Worm (Caenorhabditis elegans) whole organism, midembryonic: Measurements from ENCODE around the gene gcp-2.2.

Experiments
- T22C8.4 ChIP-seq: fragments of 200-800 bp; sonication (Bioruptor generic); IDR thresholded peaks from 2 replicates; pipeline ENCODE4 v1.3.6; 2022; ENCODE audit warnings: missing genetic modification characterization, missing compliant biosample characterization
- cog-1 ChIP-seq: sonication (generic microtip); optimal IDR thresholded peaks from 2 replicates; lab custom pipeline; 2016; ENCODE audit warnings: missing genetic modification characterization, missing compliant biosample characterization
- flt-1 ChIP-seq: fragments of 200-800 bp; sonication (Bioruptor generic); IDR thresholded peaks from 2 replicates; pipeline ENCODE4 v1.3.6; 2022; ENCODE audit warnings: missing genetic modification characterization, missing compliant biosample characterization
- klf-2 ChIP-seq: fragments of 200-800 bp; sonication (Bioruptor generic); conservative IDR thresholded peaks from 2 replicates; pipeline ENCODE4 v1.3.6; 2022; ENCODE audit warnings: missing genetic modification reagents, missing genetic modification characterization, missing compliant biosample characterization
- med-1 ChIP-seq: sonication (generic microtip); optimal IDR thresholded peaks from 2 replicates; lab custom pipeline; 2017; ENCODE audit warnings: missing genetic modification characterization, mild to moderate bottlenecking, missing compliant biosample characterization, antibody characterized with exemption, missing genetic modification reagents; ENCODE audit not compliant: insufficient read depth
- ref-1 ChIP-seq: fragments of 200-800 bp; sonication (Bioruptor generic); conservative IDR thresholded peaks from 2 replicates; pipeline ENCODE4 v1.3.6; 2022; ENCODE audit warnings: missing genetic modification reagents, missing genetic modification characterization, missing compliant biosample characterization
- tab-1 ChIP-seq: fragments of 200-800 bp; sonication (Bioruptor generic); IDR thresholded peaks from 2 replicates; pipeline ENCODE4 v1.3.6; 2022; ENCODE audit warnings: missing genetic modification characterization, missing compliant biosample characterization
- ztf-23 ChIP-seq: fragments of 200-800 bp; sonication (Bioruptor generic); IDR thresholded peaks from 2 replicates; pipeline ENCODE4 v1.3.6; 2022; ENCODE audit warnings: missing genetic modification reagents, missing genetic modification characterization, missing compliant biosample characterization
- ztf-29 ChIP-seq: fragments of 200-800 bp; sonication (Bioruptor generic); IDR thresholded peaks from 2 replicates; pipeline ENCODE4 v1.3.6; 2022; ENCODE audit warnings: missing genetic modification reagents, missing genetic modification characterization, missing compliant biosample characterization

The gcp-2.2 gene

DNA sequence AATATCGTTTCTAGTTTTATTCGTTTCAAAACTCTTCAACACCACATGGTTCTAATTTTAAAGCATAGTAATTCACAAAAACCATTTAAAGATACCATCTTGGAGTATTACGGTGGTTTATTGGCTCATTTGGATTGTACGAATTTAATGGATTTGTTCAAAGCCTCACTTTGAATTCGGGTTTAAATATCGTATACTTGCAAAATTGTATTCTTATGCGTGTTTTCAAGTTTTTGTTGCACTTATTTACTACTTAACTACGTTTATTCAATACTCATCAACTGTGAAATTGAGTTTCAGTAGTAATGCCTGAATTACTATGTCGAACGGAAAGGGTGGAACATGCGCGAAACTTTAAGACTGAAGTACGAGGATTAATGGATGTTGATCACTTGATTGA is 47.9 kb downstream of the gcp-2.2 start, which contains the start of gene abts-2:
TSS of gene abts-2 (plus strand) at position 301 of the 400 bp plus-strand sequence.
- TF ChIP-seq klf-2 (GFP tag; lab: Robert Waterston, UW) (no peak), med-1 (GFP tag; lab: Kevin White, UChicago) (no peak), T22C8.4 (GFP tag; lab: Robert Waterston, UW) (no peak), ztf-29 (GFP tag; lab: Robert Waterston, UW) (no peak), ztf-23 (GFP tag; lab: Robert Waterston, UW) (no peak), cog-1 (tag; lab: Kevin White, UChicago) (no peak), ref-1 (no peak), flt-1 (GFP tag; lab: Robert Waterston, UW) (no peak), tab-1 (GFP tag; lab: Robert Waterston, UW) (no peak)

DNA sequence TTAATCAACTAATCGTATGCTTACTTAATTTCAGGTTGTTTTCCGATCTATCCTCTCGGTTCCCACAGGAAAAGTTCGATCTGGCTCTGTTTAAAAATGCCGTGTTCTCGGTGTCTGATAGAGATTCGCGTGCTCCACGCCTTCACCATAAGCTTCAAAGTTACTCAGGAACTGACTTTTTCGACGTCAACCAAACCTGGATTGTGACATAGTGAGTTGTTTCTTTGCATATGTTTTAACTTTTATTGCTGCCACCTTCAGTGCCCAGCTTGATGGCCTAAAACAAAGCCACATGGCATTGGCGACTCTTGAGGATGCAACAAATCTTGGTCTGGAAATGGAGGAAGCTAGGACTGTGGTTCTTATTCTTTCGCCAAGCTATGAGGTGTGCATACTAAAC is 48.4 kb downstream of the gcp-2.2 start:
- TF ChIP-seq ztf-29 (GFP tag; lab: Robert Waterston, UW) = no peak
- TF ChIP-seq flt-1 (GFP tag; lab: Robert Waterston, UW) = no peak
- no peak for TF ChIP-seq ref-1
- no peak for TF ChIP-seq T22C8.4 (GFP tag; lab: Robert Waterston, UW)
- TF ChIP-seq cog-1 (tag; lab: Kevin White, UChicago) = no peak
- TF ChIP-seq klf-2 (GFP tag; lab: Robert Waterston, UW) = no peak
- TF ChIP-seq med-1 (GFP tag; lab: Kevin White, UChicago) = no peak
- TF ChIP-seq ztf-23 (GFP tag; lab: Robert Waterston, UW) = no peak
- TF ChIP-seq tab-1 (GFP tag; lab: Robert Waterston, UW) = no peak

DNA sequence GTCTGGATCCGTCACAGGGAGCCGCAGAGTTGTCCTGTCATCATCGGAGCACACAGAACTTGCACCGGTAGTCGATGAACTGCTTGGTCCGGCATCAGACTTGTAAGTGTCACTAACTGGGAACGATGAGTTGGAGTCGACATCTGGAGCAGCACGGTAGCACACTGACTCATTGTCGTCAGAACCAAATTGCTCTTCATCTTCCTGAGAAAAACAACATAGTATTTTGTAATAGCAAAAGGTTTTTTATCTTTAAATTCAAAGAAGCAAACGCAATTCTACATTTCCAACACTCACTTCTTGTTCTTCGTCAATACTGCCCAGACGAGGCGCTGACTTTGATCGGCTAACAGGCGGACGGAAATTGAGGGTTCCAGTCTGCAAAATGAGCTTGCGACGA is 53.0 kb downstream of the gcp-2.2 start:
- TF ChIP-seq ref-1 = no peak
- no peak for TF ChIP-seq ztf-29 (GFP tag; lab: Robert Waterston, UW)
- no peak for TF ChIP-seq cog-1 (tag; lab: Kevin White, UChicago)
- TF ChIP-seq klf-2 (GFP tag; lab: Robert Waterston, UW) = no peak
- TF ChIP-seq med-1 (GFP tag; lab: Kevin White, UChicago) = no peak
- TF ChIP-seq T22C8.4 (GFP tag; lab: Robert Waterston, UW) = no peak
- no peak for TF ChIP-seq flt-1 (GFP tag; lab: Robert Waterston, UW)
- TF ChIP-seq tab-1 (GFP tag; lab: Robert Waterston, UW) = no peak
- TF ChIP-seq ztf-23 (GFP tag; lab: Robert Waterston, UW) = no peak
